Fruit fly (Drosophila melanogaster) whole organism, pupa: ENCODE data around the gene CG2217.

Experiments used
- CG10348 ChIP-seq: fragments of 200-800 bp; sonication (Bioruptor generic); IDR thresholded peaks from 2 replicates; pipeline ENCODE4 v1.3.6; 2022; ENCODE audit warnings: missing biosample characterization, missing genetic modification characterization
- CG12605 ChIP-seq: fragments of 200-800 bp; sonication (Bioruptor generic); IDR thresholded peaks from 2 replicates; pipeline ENCODE4 v1.3.6; 2022; ENCODE audit warnings: missing biosample characterization, missing genetic modification characterization
- CG13204 ChIP-seq: fragments of 200-800 bp; sonication (Bioruptor generic); optimal IDR thresholded peaks from 2 replicates; lab custom pipeline; 2018; ENCODE audit warnings: missing biosample characterization, mild to moderate bottlenecking, missing genetic modification characterization, moderate library complexity
- CG14655 ChIP-seq: fragments of 200-800 bp; sonication (Bioruptor generic); optimal IDR thresholded peaks from 3 replicates; lab custom pipeline; 2017; ENCODE audit warnings: mild to moderate bottlenecking, missing biosample characterization, missing genetic modification reagents, missing genetic modification characterization
- CG15710 ChIP-seq: fragments of 200-800 bp; sonication (Bioruptor generic); optimal IDR thresholded peaks from 2 replicates; lab custom pipeline; 2018; ENCODE audit warnings: missing biosample characterization, mild to moderate bottlenecking, missing genetic modification characterization, moderate library complexity
- CG17806 ChIP-seq: fragments of 200-800 bp; sonication (Bioruptor generic); optimal IDR thresholded peaks from 2 replicates; lab custom pipeline; 2018; ENCODE audit warnings: missing biosample characterization, mild to moderate bottlenecking, missing genetic modification characterization, moderate library complexity
- CG32121 ChIP-seq: fragments of 200-800 bp; sonication (Bioruptor generic); IDR thresholded peaks from 2 replicates; pipeline ENCODE4 v1.3.6; 2022; ENCODE audit warnings: missing biosample characterization, missing genetic modification characterization
- CG34367 ChIP-seq: fragments of 200-800 bp; sonication (Bioruptor generic); optimal IDR thresholded peaks from 2 replicates; lab custom pipeline; 2018; ENCODE audit warnings: missing biosample characterization, mild to moderate bottlenecking, missing genetic modification characterization
- CG4496 ChIP-seq: fragments of 200-800 bp; sonication (Bioruptor generic); IDR thresholded peaks from 3 replicates; pipeline ENCODE4 v1.3.6; 2022; ENCODE audit warnings: missing biosample characterization, missing genetic modification characterization
- CG8159 ChIP-seq: fragments of 200-800 bp; sonication (Bioruptor generic); optimal IDR thresholded peaks from 3 replicates; lab custom pipeline; 2018; ENCODE audit warnings: missing biosample characterization, mild to moderate bottlenecking, missing genetic modification characterization, moderate library complexity
- CG8301 ChIP-seq: fragments of 200-800 bp; sonication (Bioruptor generic); optimal IDR thresholded peaks from 2 replicates; lab custom pipeline; 2018; ENCODE audit warnings: missing biosample characterization, mild to moderate bottlenecking, missing genetic modification characterization
- CG9948 ChIP-seq: fragments of 200-800 bp; sonication (Bioruptor generic); optimal IDR thresholded peaks from 2 replicates; lab custom pipeline; 2018; ENCODE audit warnings: missing biosample characterization, mild to moderate bottlenecking, missing genetic modification characterization, moderate library complexity
- D1 ChIP-seq: fragments of 200-800 bp; sonication (Bioruptor generic); optimal IDR thresholded peaks from 2 replicates; lab custom pipeline; 2018; ENCODE audit warnings: missing biosample characterization, mild to moderate bottlenecking, missing genetic modification characterization, moderate library complexity
- EcR ChIP-seq: fragments of 200-800 bp; sonication (Bioruptor generic); optimal IDR thresholded peaks from 3 replicates; lab custom pipeline; 2019; ENCODE audit warnings: missing biosample characterization, missing genetic modification characterization, mild to moderate bottlenecking, moderate library complexity, missing genetic modification reagents
- Ets98B ChIP-seq: fragments of 200-800 bp; sonication (Bioruptor generic); IDR thresholded peaks from 2 replicates; pipeline ENCODE4 v1.3.6; 2022; ENCODE audit warnings: missing biosample characterization, missing genetic modification characterization
- Pif1A ChIP-seq: fragments of 200-800 bp; sonication (Bioruptor generic); optimal IDR thresholded peaks from 3 replicates; lab custom pipeline; 2016; ENCODE audit warnings: missing biosample characterization, missing genetic modification characterization
- Pif1B ChIP-seq: fragments of 200-800 bp; sonication (Bioruptor generic); optimal IDR thresholded peaks from 3 replicates; lab custom pipeline; 2016; ENCODE audit warnings: missing biosample characterization, missing genetic modification characterization
- Snoo ChIP-seq: fragments of 200-800 bp; sonication (Bioruptor generic); optimal IDR thresholded peaks from 3 replicates; lab custom pipeline; 2017; ENCODE audit warnings: missing biosample characterization, mild to moderate bottlenecking, missing genetic modification characterization, inconsistent platforms
- fd96Ca ChIP-seq: fragments of 200-800 bp; sonication (Bioruptor generic); IDR thresholded peaks from 3 replicates; pipeline ENCODE4 v1.3.6; 2022; ENCODE audit warnings: missing biosample characterization, missing genetic modification characterization
- gl ChIP-seq: fragments of 200-800 bp; sonication (Bioruptor generic); optimal IDR thresholded peaks from 2 replicates; lab custom pipeline; 2018; ENCODE audit warnings: missing biosample characterization, mild to moderate bottlenecking, missing genetic modification characterization
- rn ChIP-seq: fragments of 200-800 bp; sonication (Bioruptor generic); IDR thresholded peaks from 2 replicates; pipeline ENCODE4 v1.3.6; 2022; ENCODE audit warnings: missing biosample characterization, missing genetic modification characterization

The CG2217 gene

DNA sequence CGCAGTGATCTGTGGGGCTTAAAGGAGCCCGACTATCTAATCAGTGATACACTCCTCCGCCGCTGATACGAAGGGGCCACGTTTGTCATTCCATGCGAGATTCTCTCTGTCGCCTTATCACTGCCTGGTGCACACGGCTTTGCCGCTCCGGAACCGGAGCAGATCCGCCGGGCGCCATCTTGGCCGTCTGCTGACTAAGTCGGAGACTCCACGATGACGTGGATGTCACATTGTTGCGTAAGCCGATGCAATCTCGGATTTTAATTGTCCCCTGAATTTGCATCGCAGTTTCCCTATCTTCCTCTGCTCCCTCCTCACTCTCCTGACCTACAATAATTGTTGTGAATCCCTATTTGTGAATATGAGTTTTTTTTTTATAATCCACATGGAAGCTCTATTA, 31.7 kb downstream of the CG2217 start:
- TF ChIP-seq gl (no peak), CG4496 (GFP tag; lab: Robert Waterston, UW) (0 out of 3 replicates have a peak, but pooled peaks have one; percentile 26), CG8301 (no peak)
- TF ChIP-seq, all 21 proteins: peak for 1

dm6 chr3R:30390304-30390703, 32.5 kb downstream of the CG2217 start:
- TF ChIP-seq CG15710 (no peak), rn (no peak), fd96Ca (GFP tag; lab: Robert Waterston, UW) (no peak), Snoo (tag; lab: Kevin White, UChicago) (no peak), Ets98B (no peak), D1 (no peak), CG8159 (tag; lab: Kevin White, UChicago) (no peak), CG9948 (tag; lab: Kevin White, UChicago) (no peak), CG4496 (GFP tag; lab: Robert Waterston, UW) (no peak), CG17806 (no peak), Pif1B (GFP tag; lab: Kevin White, UChicago) (no peak), CG12605 (GFP tag; lab: Robert Waterston, UW) (no peak), CG34367 (tag; lab: Kevin White, UChicago) (no peak), CG8301 (no peak)

- no peak for TF ChIP-seq gl
- TF ChIP-seq CG13204 (GFP tag; lab: Kevin White, UChicago), result no peak
- TF ChIP-seq Snoo (tag; lab: Kevin White, UChicago), result no peak
- TF ChIP-seq CG32121 (GFP tag; lab: Robert Waterston, UW), result no peak
- no peak for TF ChIP-seq CG4496 (GFP tag; lab: Robert Waterston, UW)
- no peak for TF ChIP-seq CG15710
- no peak for TF ChIP-seq rn
- no peak for TF ChIP-seq Pif1B (GFP tag; lab: Kevin White, UChicago)
- no peak for TF ChIP-seq EcR (GFP tag; lab: Kevin White, UChicago)
- TF ChIP-seq CG14655 (GFP tag; lab: Kevin White, UChicago), result no peak
- no peak for TF ChIP-seq Ets98B
- no peak for TF ChIP-seq CG12605 (GFP tag; lab: Robert Waterston, UW)
- TF ChIP-seq fd96Ca (GFP tag; lab: Robert Waterston, UW), result no peak
- no peak for TF ChIP-seq Pif1A (GFP tag; lab: Kevin White, UChicago)
Observed at dm6 chr3R:30389096-30389495, 33.7 kb downstream of the CG2217 start.

DNA sequence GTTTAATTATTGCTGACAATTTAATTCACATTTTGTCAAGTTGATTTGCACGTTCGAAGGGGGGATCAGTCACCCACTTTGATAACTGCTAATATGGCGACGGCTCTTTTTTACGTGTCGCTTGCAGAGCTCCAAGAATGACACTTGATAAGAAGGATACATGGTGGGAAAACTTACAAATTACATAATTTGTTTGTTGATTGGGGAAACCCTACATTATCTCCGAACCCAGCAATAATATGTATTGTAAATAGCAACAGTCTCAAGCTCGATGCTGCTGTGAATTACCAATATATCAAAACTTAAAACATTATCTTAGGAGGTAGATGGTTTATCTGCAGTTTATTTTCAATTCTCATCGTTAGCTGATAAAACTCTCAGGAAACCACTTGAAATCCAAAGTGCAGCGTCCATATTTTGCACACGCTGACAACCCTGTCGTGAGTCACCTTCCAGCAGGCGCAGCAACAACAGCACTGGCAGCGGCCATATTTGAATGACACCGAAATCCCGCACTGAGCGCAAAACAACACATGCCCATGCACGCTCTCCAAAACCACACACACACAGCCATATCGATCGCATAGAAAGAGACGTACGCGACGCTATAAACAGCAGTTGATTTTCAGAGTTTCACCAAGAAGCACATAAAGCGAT, 34.4 kb downstream of the CG2217 start:
- TF ChIP-seq Pif1A (GFP tag; lab: Kevin White, UChicago), result peak; percentile 93
- TF ChIP-seq Pif1B (GFP tag; lab: Kevin White, UChicago), result peak; percentile 86
- peak; percentile 96 for TF ChIP-seq CG8301
- TF ChIP-seq D1, result peak; percentile 88
- peak; percentile 59 for TF ChIP-seq CG12605 (GFP tag; lab: Robert Waterston, UW)
- TF ChIP-seq CG13204 (GFP tag; lab: Kevin White, UChicago), result peak; percentile 87
- TF ChIP-seq Ets98B, result no peak; the same call in 1 of the 2 replicates
- peak; percentile 72; the same call in 1 of the 2 replicates for TF ChIP-seq rn
- peak; percentile 99 for TF ChIP-seq CG14655 (GFP tag; lab: Kevin White, UChicago)
- peak; percentile 83 for TF ChIP-seq CG17806
- peak; percentile 97 for TF ChIP-seq CG8159 (tag; lab: Kevin White, UChicago)
- peak; percentile 92 for TF ChIP-seq CG34367 (tag; lab: Kevin White, UChicago)
- TF ChIP-seq EcR (GFP tag; lab: Kevin White, UChicago), result peak; percentile 9
- peak; percentile 86 for TF ChIP-seq CG32121 (GFP tag; lab: Robert Waterston, UW)
- TF ChIP-seq CG9948 (tag; lab: Kevin White, UChicago), result peak; percentile 94
- peak; percentile 93 for TF ChIP-seq fd96Ca (GFP tag; lab: Robert Waterston, UW)
- peak; percentile 95 for TF ChIP-seq CG15710
- peak; percentile 89 for TF ChIP-seq CG4496 (GFP tag; lab: Robert Waterston, UW)
- peak; percentile 70 for TF ChIP-seq CG10348 (GFP tag; lab: Robert Waterston, UW)
- TF ChIP-seq gl, result peak; percentile 80
- TF ChIP-seq Snoo (tag; lab: Kevin White, UChicago), result peak; percentile 97
- TF ChIP-seq, all 21 proteins: peak for 20

dm6 chr3R:30387515-30388178, 35.1 kb downstream of the CG2217 start, which contains the start of the genes Fer2LCH and Fer1HCH:
Gene Fer2LCH (plus strand): TSS chr3R:30387804.
Gene Fer1HCH (minus strand): TSS chr3R:30388178.
- TF ChIP-seq CG4496 (GFP tag; lab: Robert Waterston, UW) (peak; percentile 44; the same call in 1 of the 3 replicates), Ets98B (peak; percentile 17; the same call in 1 of the 2 replicates), fd96Ca (GFP tag; lab: Robert Waterston, UW) (no peak), CG12605 (GFP tag; lab: Robert Waterston, UW) (0 out of 2 replicates have a peak, but pooled peaks have one; percentile 6)
- TF ChIP-seq, all 21 proteins: peak for 3
